Worm (Caenorhabditis elegans): ENCODE results near the gene rer-1.

DNA sequence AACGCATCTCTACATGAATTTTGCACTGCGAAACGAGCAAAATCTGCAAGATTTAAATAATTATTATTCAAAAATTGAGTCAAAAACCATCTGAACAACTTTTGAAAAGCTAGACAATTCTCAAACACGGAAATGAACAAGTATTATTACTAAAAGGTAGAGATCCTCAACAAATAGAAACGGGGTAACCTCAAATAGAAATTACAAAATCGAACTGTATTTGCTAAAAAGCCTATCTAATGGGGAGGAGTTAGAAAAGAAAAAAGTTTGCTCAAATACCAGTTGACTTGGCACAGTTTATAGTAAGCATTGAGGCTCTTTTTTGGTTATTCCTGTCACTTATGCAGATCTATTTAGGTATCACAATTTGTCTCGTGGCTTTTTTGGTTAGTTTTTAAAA lies 14.6 kb downstream of the rer-1 start, which contains the start of gene nas-25:
- TF ChIP-seq T22C8.4 (GFP tag; IDR thresholded peaks at IDR 0.05): no peak
- no peak for TF ChIP-seq tab-1 (GFP tag; IDR thresholded peaks at IDR 0.05)
- TF ChIP-seq flt-1 (GFP tag; IDR thresholded peaks at IDR 0.05): no peak
- no peak for TF ChIP-seq ztf-29 (GFP tag; IDR thresholded peaks at IDR 0.05)
- TF ChIP-seq ztf-23 (GFP tag; IDR thresholded peaks at IDR 0.05): no peak
- TF ChIP-seq cog-1 (tag; optimal IDR thresholded peaks at IDR 0.05): no peak
- no peak for TF ChIP-seq ref-1 (GFP tag; conservative IDR thresholded peaks at IDR 0.05)
- no peak for TF ChIP-seq klf-2 (GFP tag; conservative IDR thresholded peaks at IDR 0.05)
